Fruit fly (Drosophila melanogaster): Measurements from ENCODE around the gene Ptp61F.

The Ptp61F gene

DNA sequence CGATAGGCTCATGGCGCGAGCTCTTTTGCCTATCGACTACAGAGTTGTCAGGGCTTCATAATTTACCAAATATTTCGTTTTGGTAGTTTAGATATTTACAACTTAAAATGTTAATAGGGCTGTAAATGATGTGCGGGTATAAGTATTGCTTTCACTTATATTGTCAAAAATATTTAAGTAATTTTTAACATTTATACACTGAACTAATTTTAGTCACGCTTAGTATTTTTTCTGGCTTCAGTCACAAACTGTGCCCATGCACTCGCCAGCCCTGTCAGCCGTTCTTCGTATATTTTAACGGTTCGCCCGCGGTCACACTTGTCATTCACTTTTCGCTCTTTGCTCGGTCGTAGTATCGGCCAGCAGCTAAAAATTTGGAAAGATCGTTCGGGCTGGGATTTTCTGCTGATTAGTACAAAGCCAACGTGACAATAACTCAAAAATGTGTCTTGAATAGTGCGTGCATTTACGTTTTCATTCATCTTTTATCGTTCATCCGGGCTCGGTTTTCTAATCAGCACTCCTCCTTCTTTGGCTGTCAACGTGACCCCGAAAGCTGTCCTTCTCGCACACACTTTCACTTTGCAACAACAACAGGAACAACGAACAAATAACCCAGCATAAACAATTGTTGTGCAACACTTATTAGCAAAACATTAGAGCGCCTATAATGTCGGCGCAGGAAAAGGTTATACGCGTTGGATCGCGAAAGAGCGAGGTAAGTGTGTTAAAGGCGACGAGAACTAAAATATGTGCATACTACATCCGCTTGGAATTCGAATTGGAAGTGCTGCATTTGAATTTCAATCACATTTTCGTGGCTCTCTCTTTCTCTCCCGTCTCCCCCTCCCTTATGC, 140.3 kb downstream of the Ptp61F start, which contains the start of the genes Hmbs and CG2211 (continued):
- TF ChIP-seq eve (GFP tag; optimal IDR thresholded peaks at IDR 0.05) = no peak
- TF ChIP-seq CG8924 (tag; optimal IDR thresholded peaks at IDR 0.05) = peak; percentile 81
- peak; percentile 93 for TF ChIP-seq HLH54F (GFP tag; optimal IDR thresholded peaks at IDR 0.05)
- no peak for TF ChIP-seq tna (GFP tag; IDR thresholded peaks at IDR 0.05; ENCODE audit: partially characterized antibody)
- peak; percentile 83 for TF ChIP-seq CG5245 (GFP tag; optimal IDR thresholded peaks at IDR 0.05)
- TF ChIP-seq Hmr (GFP tag; optimal IDR thresholded peaks at IDR 0.05) = peak; percentile 82
- peak; percentile 90 for TF ChIP-seq CG32532 (GFP tag; IDR thresholded peaks at IDR 0.05)
- peak; percentile 65 for TF ChIP-seq CG5180 (GFP tag; optimal IDR thresholded peaks at IDR 0.05)
- TF ChIP-seq CG14014 (GFP tag; IDR thresholded peaks at IDR 0.05) = peak; percentile 87
- no peak for TF ChIP-seq hth (optimal IDR thresholded peaks at IDR 0.05)
- peak; percentile 87 for TF ChIP-seq shn (GFP tag; optimal IDR thresholded peaks at IDR 0.05)
- peak; percentile 74; the same call in 2 of the 3 replicates for TF ChIP-seq CG3726 (GFP tag; IDR thresholded peaks at IDR 0.05)
- peak; percentile 59; the same call in 2 of the 3 replicates for TF ChIP-seq Optix (GFP tag; IDR thresholded peaks at IDR 0.05)
- peak; percentile 82 for TF ChIP-seq CG17361 (GFP tag; IDR thresholded peaks at IDR 0.05)
- TF ChIP-seq Lim3 (GFP tag; IDR thresholded peaks at IDR 0.05) = no peak; the same call in 1 of the 2 replicates
- TF ChIP-seq CG10267 (tag; optimal IDR thresholded peaks at IDR 0.05) = peak; percentile 88
- peak; percentile 60; the same call in 1 of the 2 replicates for TF ChIP-seq bowl (GFP tag; IDR thresholded peaks at IDR 0.05)
- TF ChIP-seq CG1603 (tag; optimal IDR thresholded peaks at IDR 0.05) = peak; percentile 82
- peak; percentile 74 for TF ChIP-seq CG4282 (GFP tag; optimal IDR thresholded peaks at IDR 0.05)
- TF ChIP-seq Usf (GFP tag; optimal IDR thresholded peaks at IDR 0.05) = peak; percentile 72
- peak; percentile 82 for TF ChIP-seq bcd (GFP tag; optimal IDR thresholded peaks at IDR 0.05)
- peak; percentile 78 for TF ChIP-seq CG4404 (GFP tag; IDR thresholded peaks at IDR 0.05)
- peak; percentile 94 for TF ChIP-seq gfzf (GFP tag; optimal IDR thresholded peaks at IDR 0.05)
- TF ChIP-seq toy (GFP tag; IDR thresholded peaks at IDR 0.05) = 0 out of 2 replicates have a peak, but pooled peaks have one; percentile 51
- peak; percentile 71 for TF ChIP-seq CG16779 (GFP tag; IDR thresholded peaks at IDR 0.05)
- TF ChIP-seq CG10147 (GFP tag; optimal IDR thresholded peaks at IDR 0.05) = peak; percentile 86
- TF ChIP-seq CG15011 (GFP tag; optimal IDR thresholded peaks at IDR 0.05) = peak; percentile 69
- TF ChIP-seq CG7786 (GFP tag; optimal IDR thresholded peaks at IDR 0.05) = peak; percentile 89
- no peak for TF ChIP-seq prd (optimal IDR thresholded peaks at IDR 0.05)
- TF ChIP-seq prd (GFP tag; IDR thresholded peaks at IDR 0.05) = peak; percentile 92
- TF ChIP-seq PHDP (tag; optimal IDR thresholded peaks at IDR 0.05) = peak; percentile 86
- TF ChIP-seq crp (GFP tag; optimal IDR thresholded peaks at IDR 0.05) = peak; percentile 69 to 94
- peak; percentile 92 for TF ChIP-seq CG13894 (tag; optimal IDR thresholded peaks at IDR 0.05)
- TF ChIP-seq Eip74EF (GFP tag; optimal IDR thresholded peaks at IDR 0.05) = peak in 1 of 2 experiments; percentile 49
- TF ChIP-seq exex (tag; optimal IDR thresholded peaks at IDR 0.05) = peak; percentile 68
- no peak for TF ChIP-seq Doc3 (GFP tag; IDR thresholded peaks at IDR 0.05; ENCODE audit: partially characterized antibody)
- peak; percentile 92 for TF ChIP-seq CG31441 (GFP tag; IDR thresholded peaks at IDR 0.05)
- no peak; the same call in 1 of the 2 replicates for TF ChIP-seq inv (GFP tag; IDR thresholded peaks at IDR 0.05; ENCODE audit: partially characterized antibody)
- TF ChIP-seq gem (tag; optimal IDR thresholded peaks at IDR 0.05) = peak; percentile 89
- peak in 1 of 2 experiments; percentile 90 for TF ChIP-seq Hr78 (GFP tag; optimal IDR thresholded peaks at IDR 0.05)
- TF ChIP-seq CG13287 (GFP tag; IDR thresholded peaks at IDR 0.05; ENCODE audit: partially characterized antibody) = peak; percentile 75
- no peak for TF ChIP-seq CG7963 (GFP tag; IDR thresholded peaks at IDR 0.05; ENCODE audit: partially characterized antibody)
- TF ChIP-seq Ets65A (GFP tag) = peak; percentile 98
- TF ChIP-seq tap (tag; optimal IDR thresholded peaks at IDR 0.05) = peak; percentile 28
- TF ChIP-seq D (optimal IDR thresholded peaks at IDR 0.05) = no peak
- peak; percentile 63 for TF ChIP-seq D (GFP tag; optimal IDR thresholded peaks at IDR 0.05)
- peak; percentile 7 for TF ChIP-seq p53 (GFP tag; optimal IDR thresholded peaks at IDR 0.05)
- peak; percentile 90 for TF ChIP-seq CG12942 (GFP tag; optimal IDR thresholded peaks at IDR 0.05)

Data from whole organism, embryonic.